Worm (Caenorhabditis elegans): ENCODE measurements around the gene str-247.

ce11 chrV:3953739-3954138 is at the start of gene str-247:
- no peak for TF ChIP-seq ama-1 (optimal IDR thresholded peaks at IDR 0.05)
- no peak for TF ChIP-seq ceh-34 (tag; optimal IDR thresholded peaks at IDR 0.05)
- no peak for TF ChIP-seq K02D7.2 (tag; optimal IDR thresholded peaks at IDR 0.05)
- no peak for TF ChIP-seq pqm-1 (tag; optimal IDR thresholded peaks at IDR 0.05)
- no peak for TF ChIP-seq dve-1 (tag; optimal IDR thresholded peaks at IDR 0.05)
- no peak for TF ChIP-seq tbx-7 (tag; optimal IDR thresholded peaks at IDR 0.05)
- no peak for TF ChIP-seq pha-4 (tag; optimal IDR thresholded peaks at IDR 0.05)
- TF ChIP-seq sox-4 (tag; optimal IDR thresholded peaks at IDR 0.05), result no peak
- no peak for TF ChIP-seq F13H6.1 (tag; optimal IDR thresholded peaks at IDR 0.05)
- TF ChIP-seq ceh-31 (tag; optimal IDR thresholded peaks at IDR 0.05), result no peak
- no peak for TF ChIP-seq nhr-232 (tag; optimal IDR thresholded peaks at IDR 0.05)
- TF ChIP-seq gmeb-2 (tag; optimal IDR thresholded peaks at IDR 0.05), result no peak

All from whole organism, late embryonic.